Worm (Caenorhabditis elegans): ENCODE results near the gene srj-55.

The srj-55 gene

ce11 chrV:2826815-2827214, 30.9 kb downstream of the srj-55 start, which contains the start of gene T03D3.5:
Gene T03D3.5 (minus strand): TSS chrV:2826835.
- TF ChIP-seq pha-4 (tag; optimal IDR thresholded peaks at IDR 0.05) (no peak), ceh-83 (GFP tag; optimal IDR thresholded peaks at IDR 0.05) (no peak), ces-1 (GFP tag; optimal IDR thresholded peaks at IDR 0.05) (peak; percentile 33)

DNA sequence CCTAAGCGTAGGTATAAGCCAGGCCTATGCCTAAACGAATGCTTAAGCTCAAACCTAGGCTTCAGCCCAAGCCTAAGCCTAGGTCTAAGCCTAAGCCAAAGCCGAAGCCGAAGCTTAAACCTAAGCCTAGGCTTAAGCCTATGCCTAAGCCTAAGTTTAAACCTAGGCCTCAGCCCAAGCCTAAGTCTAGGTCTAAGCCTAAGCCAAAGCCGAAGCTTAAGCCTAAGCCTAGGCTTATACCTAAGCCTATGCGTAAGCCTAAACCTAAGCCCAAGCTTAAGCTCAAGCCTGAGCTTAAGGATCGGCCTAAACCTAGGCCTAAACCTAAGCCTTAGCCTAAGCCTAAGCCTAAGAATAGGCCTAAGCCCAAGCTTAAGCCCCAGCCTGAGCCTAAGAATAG, 31.8 kb downstream of the srj-55 start:
- TF ChIP-seq ces-1 (GFP tag; optimal IDR thresholded peaks at IDR 0.05) (no peak), ham-2 (GFP tag; optimal IDR thresholded peaks at IDR 0.05) (peak; percentile 64)

- TF ChIP-seq lsy-2 (tag; optimal IDR thresholded peaks at IDR 0.05) = no peak
- peak; percentile 59 for TF ChIP-seq zip-8 (tag; optimal IDR thresholded peaks at IDR 0.05)
Measured at ce11 chrV:2821618-2822272, 36.0 kb downstream of the srj-55 start, which contains the start of gene srh-36. Gene srh-36 (minus strand): TSS chrV:2821668.

- TF ChIP-seq pha-4 (tag; optimal IDR thresholded peaks at IDR 0.05) = no peak
- TF ChIP-seq ceh-39 (tag; optimal IDR thresholded peaks at IDR 0.05) = no peak
- TF ChIP-seq unc-39 (tag; optimal IDR thresholded peaks at IDR 0.05) = no peak
- TF ChIP-seq lin-13 (tag; optimal IDR thresholded peaks at IDR 0.05) = no peak
- no peak for TF ChIP-seq nhr-76 (tag; optimal IDR thresholded peaks at IDR 0.05)
- no peak for TF ChIP-seq mls-2 (tag; optimal IDR thresholded peaks at IDR 0.05)
- TF ChIP-seq mep-1 (tag; optimal IDR thresholded peaks at IDR 0.05) = no peak
- TF ChIP-seq sem-2 (GFP tag; optimal IDR thresholded peaks at IDR 0.05) = no peak
- no peak for TF ChIP-seq ham-2 (GFP tag; optimal IDR thresholded peaks at IDR 0.05)
- TF ChIP-seq flh-1 (GFP tag; optimal IDR thresholded peaks at IDR 0.05) = no peak
- TF ChIP-seq hlh-1 (tag; optimal IDR thresholded peaks at IDR 0.05) = no peak
- no peak for TF ChIP-seq nhr-12 (tag; optimal IDR thresholded peaks at IDR 0.05)
- TF ChIP-seq nhr-28 (tag; optimal IDR thresholded peaks at IDR 0.05) = no peak
Measured at ce11 chrV:2818117-2818516, 39.6 kb downstream of the srj-55 start, which contains the start of gene srt-34. Gene srt-34 (minus strand): TSS chrV:2818217.

DNA sequence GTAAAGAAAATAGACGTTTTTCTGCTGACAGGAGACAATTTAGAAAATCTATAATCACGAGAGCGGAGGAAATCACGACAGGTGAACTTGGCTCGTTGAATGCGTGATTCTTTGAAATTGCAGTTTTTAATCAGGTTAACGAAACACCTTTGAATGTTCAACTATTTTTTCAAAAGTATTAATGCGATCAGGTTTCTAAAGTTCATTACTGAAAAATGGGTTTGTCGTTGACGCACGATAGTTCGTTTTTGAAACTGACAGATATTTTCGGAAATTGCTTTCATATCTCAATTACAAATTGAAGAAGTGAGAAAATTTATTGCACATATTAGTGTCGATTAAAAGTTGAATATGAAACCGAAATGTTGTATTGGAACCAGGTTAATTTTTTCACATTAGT, 41.8 kb downstream of the srj-55 start, which contains the start of gene F54E2.5:
F54E2.5 (minus strand) TSS at position 101 of the 400 bp plus-strand sequence.
- no peak for TF ChIP-seq elt-1 (tag; optimal IDR thresholded peaks at IDR 0.05; ENCODE audit: borderline replicate concordance, insufficient read depth)
- no peak for TF ChIP-seq hlh-1 (tag; optimal IDR thresholded peaks at IDR 0.05)
- no peak for TF ChIP-seq elt-3 (tag; optimal IDR thresholded peaks at IDR 0.05)
- TF ChIP-seq ces-1 (GFP tag; optimal IDR thresholded peaks at IDR 0.05) = no peak
- TF ChIP-seq nhr-76 (tag; optimal IDR thresholded peaks at IDR 0.05) = no peak
- no peak for TF ChIP-seq nhr-237 (tag; optimal IDR thresholded peaks at IDR 0.05)
- no peak for TF ChIP-seq nhr-2 (tag; optimal IDR thresholded peaks at IDR 0.05)

DNA sequence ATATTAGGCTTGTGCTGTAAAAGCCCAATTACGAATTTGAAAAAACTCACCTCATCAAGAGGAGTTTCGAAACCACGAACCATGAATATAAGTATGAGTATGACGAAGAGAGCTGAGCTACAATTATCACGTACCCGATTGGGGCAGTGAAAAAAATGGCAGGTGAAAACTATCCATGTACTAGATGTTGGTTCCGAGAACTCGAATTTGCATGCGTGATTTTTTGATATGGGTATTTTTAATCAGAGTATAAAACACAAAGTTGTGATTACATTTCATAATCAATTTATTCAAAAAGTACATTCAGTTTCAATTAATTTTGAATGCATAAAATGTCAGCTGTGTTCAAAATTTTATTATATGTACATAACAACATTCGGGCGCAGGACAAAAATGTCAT, 43.9 kb downstream of the srj-55 start, which contains the start of gene F54E2.9:
F54E2.9 (minus strand) TSS at position 132 of the 400 bp plus-strand sequence.
- TF ChIP-seq ztf-11 (tag; optimal IDR thresholded peaks at IDR 0.05) (no peak), ceh-43 (GFP tag; optimal IDR thresholded peaks at IDR 0.05) (no peak), nhr-28 (tag; optimal IDR thresholded peaks at IDR 0.05) (no peak), drap-1 (GFP tag; optimal IDR thresholded peaks at IDR 0.05) (no peak), unc-120 (tag; optimal IDR thresholded peaks at IDR 0.05; ENCODE audit: poor library complexity, severe bottlenecking) (no peak), nhr-12 (tag; optimal IDR thresholded peaks at IDR 0.05) (no peak), flh-1 (GFP tag; optimal IDR thresholded peaks at IDR 0.05) (no peak), ceh-39 (tag; optimal IDR thresholded peaks at IDR 0.05) (no peak), blmp-1 (tag; optimal IDR thresholded peaks at IDR 0.05) (no peak), elt-1 (tag; optimal IDR thresholded peaks at IDR 0.05; ENCODE audit: borderline replicate concordance, insufficient read depth) (no peak), mab-5 (tag; optimal IDR thresholded peaks at IDR 0.05) (no peak), lsy-2 (tag; optimal IDR thresholded peaks at IDR 0.05) (no peak), unc-39 (tag; optimal IDR thresholded peaks at IDR 0.05) (no peak), elt-3 (tag; optimal IDR thresholded peaks at IDR 0.05) (no peak), lin-32 (GFP tag; optimal IDR thresholded peaks at IDR 0.05) (no peak), zip-8 (tag; optimal IDR thresholded peaks at IDR 0.05) (no peak), nhr-237 (tag; optimal IDR thresholded peaks at IDR 0.05) (no peak), snpc-4 (tag; optimal IDR thresholded peaks at IDR 0.05) (no peak)
